Worm (Caenorhabditis elegans) whole organism, L4 larva: ENCODE data around the gene zig-12.

Experiments used
- D1046.2 ChIP-seq: fragments of 200-800 bp; sonication (Bioruptor generic); IDR thresholded peaks from 2 replicates; pipeline ENCODE4 v1.3.6; 2022; ENCODE audit warnings: missing genetic modification characterization, missing compliant biosample characterization
- F26F4.8 ChIP-seq: fragments of 200-800 bp; sonication (Bioruptor generic); conservative IDR thresholded peaks from 2 replicates; pipeline ENCODE4 v1.3.6; 2022; ENCODE audit warnings: missing genetic modification characterization, missing compliant biosample characterization
- F49E8.2 ChIP-seq: sonication (generic microtip); optimal IDR thresholded peaks from 2 replicates; lab custom pipeline; 2016; ENCODE audit warnings: missing compliant biosample characterization, mild to moderate bottlenecking, missing genetic modification characterization, borderline replicate concordance
- Y48G9A.11 ChIP-seq: fragments of 200-800 bp; sonication (Bioruptor generic); IDR thresholded peaks from 2 replicates; pipeline ENCODE4 v1.3.6; 2022; ENCODE audit warnings: missing genetic modification reagents, missing genetic modification characterization, missing compliant biosample characterization
- ZK337.2 ChIP-seq: fragments of 200-800 bp; sonication (Bioruptor generic); IDR thresholded peaks from 2 replicates; pipeline ENCODE4 v1.3.6; 2022; ENCODE audit warnings: missing genetic modification reagents, missing genetic modification characterization, missing compliant biosample characterization
- ZK546.5 ChIP-seq, 2 experiments: sonication (generic microtip); optimal IDR thresholded peaks; 2 replicates each; lab custom pipeline; 2017; ENCODE audit warnings: missing biosample characterization in 2 of 2, missing genetic modification characterization in 2 of 2
- aha-1 ChIP-seq: fragments of 150-350 bp; peaks from one replicate; lab custom pipeline; 2014; ENCODE audit warnings: missing biosample characterization, missing genetic modification characterization
- aly-2 ChIP-seq: sonication (generic microtip); optimal IDR thresholded peaks from 2 replicates; lab custom pipeline; 2018; ENCODE audit warnings: missing biosample characterization, missing genetic modification characterization
- ama-1 ChIP-seq: fragments of 150-350 bp; optimal IDR thresholded peaks from 2 replicates; lab custom pipeline; 2014; ENCODE audit warnings: inconsistent platforms, mixed read lengths
- ceh-28 ChIP-seq: fragments of 150-350 bp; optimal IDR thresholded peaks from 2 replicates; lab custom pipeline; 2014; ENCODE audit warnings: missing biosample characterization, missing genetic modification reagents, missing genetic modification characterization
- ceh-62 ChIP-seq: sonication (generic microtip); optimal IDR thresholded peaks from 2 replicates; lab custom pipeline; 2017; ENCODE audit warnings: missing biosample characterization, missing genetic modification characterization
- ces-1 ChIP-seq: fragments of 150-350 bp; sonication (generic microtip); optimal IDR thresholded peaks from 4 replicates; lab custom pipeline; 2014; ENCODE audit warnings: missing biosample characterization, missing genetic modification reagents, missing genetic modification characterization
- daf-12 ChIP-seq: fragments of 150-350 bp; optimal IDR thresholded peaks from 2 replicates; lab custom pipeline; 2014; ENCODE audit warnings: missing biosample characterization, missing genetic modification reagents, missing genetic modification characterization
- dmd-8 ChIP-seq: fragments of 200-800 bp; sonication (Bioruptor generic); IDR thresholded peaks from 2 replicates; pipeline ENCODE4 v1.3.6; 2022; ENCODE audit warnings: missing genetic modification characterization, missing compliant biosample characterization
- dpl-1 ChIP-seq: fragments of 150-350 bp; optimal IDR thresholded peaks from 2 replicates; lab custom pipeline; 2014; ENCODE audit warnings: missing biosample characterization, missing genetic modification reagents, missing genetic modification characterization
- hlh-11 ChIP-seq: fragments of 200-800 bp; sonication (Bioruptor generic); optimal IDR thresholded peaks from 2 replicates; lab custom pipeline; 2018; ENCODE audit warnings: mild to moderate bottlenecking, missing genetic modification characterization, missing compliant biosample characterization
- hmg-1.1 ChIP-seq: fragments of 200-800 bp; sonication (Bioruptor generic); IDR thresholded peaks from 2 replicates; pipeline ENCODE4 v1.3.6; 2022; ENCODE audit warnings: missing genetic modification reagents, missing genetic modification characterization, missing compliant biosample characterization
- jun-1 ChIP-seq: fragments of 150-350 bp; optimal IDR thresholded peaks from 2 replicates; lab custom pipeline; 2014; ENCODE audit warnings: missing biosample characterization, missing genetic modification reagents, missing genetic modification characterization
- lin-29 ChIP-seq: fragments of 200-800 bp; sonication (Bioruptor generic); IDR thresholded peaks from 2 replicates; pipeline ENCODE4 v1.3.6; 2022; ENCODE audit warnings: missing genetic modification reagents, missing genetic modification characterization, missing compliant biosample characterization
- lin-39 ChIP-seq: fragments of 150-350 bp; optimal IDR thresholded peaks from 2 replicates; lab custom pipeline; 2014; ENCODE audit warnings: missing biosample characterization, missing genetic modification reagents, missing genetic modification characterization
- lsy-2 ChIP-seq, 2 experiments: fragments of 150-350 bp in 1 of 2; sonication (generic microtip) in 1 of 2; optimal IDR thresholded peaks; 2 replicates each; lab custom pipeline; 2014 to 2017; ENCODE audit warnings: missing biosample characterization in 2 of 2, missing genetic modification characterization in 2 of 2
- madf-5 ChIP-seq, 2 experiments: fragments of 200-800 bp; sonication (Bioruptor generic); IDR thresholded peaks; 2 replicates each; pipeline ENCODE4 v1.3.6; 2022; ENCODE audit warnings: missing compliant biosample characterization in 2 of 2, missing genetic modification characterization in 2 of 2
- mdl-1 ChIP-seq, 2 experiments: fragments of 150-350 bp in 1 of 2; sonication (generic microtip) in 1 of 2; optimal IDR thresholded peaks; 2 replicates each; lab custom pipeline; 2014 to 2017; ENCODE audit warnings: missing biosample characterization in 2 of 2, missing genetic modification characterization in 2 of 2
- mdt-29 ChIP-seq: fragments of 200-800 bp; sonication (Bioruptor generic); IDR thresholded peaks from 2 replicates; pipeline ENCODE4 v1.3.6; 2022; ENCODE audit warnings: missing genetic modification reagents, missing genetic modification characterization, missing compliant biosample characterization
- mes-2 ChIP-seq: sonication (generic microtip); optimal IDR thresholded peaks from 2 replicates; lab custom pipeline; 2016; ENCODE audit warnings: missing genotype, mild to moderate bottlenecking, missing genetic modification characterization, missing compliant biosample characterization; ENCODE audit not compliant: poor library complexity, severe bottlenecking
- mxl-3 ChIP-seq: fragments of 200-800 bp; sonication (Bioruptor generic); optimal IDR thresholded peaks from 2 replicates; lab custom pipeline; 2018; ENCODE audit warnings: mild to moderate bottlenecking, missing genetic modification characterization, missing compliant biosample characterization
- nhr-10 ChIP-seq: fragments of 150-350 bp; optimal IDR thresholded peaks from 2 replicates; lab custom pipeline; 2014; ENCODE audit warnings: missing biosample characterization, missing genetic modification characterization
- nhr-237 ChIP-seq: sonication (generic microtip); optimal IDR thresholded peaks from 2 replicates; lab custom pipeline; 2017; ENCODE audit warnings: missing biosample characterization, missing genetic modification characterization
- nhr-28 ChIP-seq: fragments of 150-350 bp; optimal IDR thresholded peaks from 2 replicates; lab custom pipeline; 2014; ENCODE audit warnings: missing biosample characterization, missing genetic modification characterization
- nhr-41 ChIP-seq: fragments of 200-800 bp; sonication (Bioruptor generic); IDR thresholded peaks from 2 replicates; pipeline ENCODE4 v1.3.6; 2022; ENCODE audit warnings: missing genetic modification reagents, missing genetic modification characterization, missing compliant biosample characterization
- nhr-48 ChIP-seq: sonication (generic microtip); optimal IDR thresholded peaks from 2 replicates; lab custom pipeline; 2016; ENCODE audit warnings: mild to moderate bottlenecking, missing genetic modification characterization, missing compliant biosample characterization
- nhr-76 ChIP-seq: fragments of 150-350 bp; optimal IDR thresholded peaks from 2 replicates; lab custom pipeline; 2014; ENCODE audit warnings: missing biosample characterization, missing genetic modification characterization
- pqm-1 ChIP-seq: sonication (generic microtip); optimal IDR thresholded peaks from 2 replicates; lab custom pipeline; 2017; ENCODE audit warnings: missing biosample characterization, missing genetic modification characterization
- rbr-2 ChIP-seq: sonication (generic microtip); optimal IDR thresholded peaks from 2 replicates; lab custom pipeline; 2016; ENCODE audit warnings: missing genotype, missing genetic modification characterization, missing compliant biosample characterization
- set-16 ChIP-seq: fragments of 200-800 bp; sonication (Bioruptor generic); IDR thresholded peaks from 2 replicates; pipeline ENCODE4 v1.3.6; 2022; ENCODE audit warnings: missing genetic modification reagents, missing genetic modification characterization, missing compliant biosample characterization
- snpc-1.2 ChIP-seq: fragments of 200-800 bp; sonication (Bioruptor generic); IDR thresholded peaks from 2 replicates; pipeline ENCODE4 v1.3.6; 2022; ENCODE audit warnings: missing genetic modification reagents, missing genetic modification characterization, missing compliant biosample characterization
- tra-1 ChIP-seq: fragments of 200-800 bp; sonication (Bioruptor generic); IDR thresholded peaks from 2 replicates; pipeline ENCODE4 v1.3.6; 2022; ENCODE audit warnings: missing genetic modification reagents, missing genetic modification characterization, missing compliant biosample characterization
- unc-130 ChIP-seq: sonication (generic microtip); optimal IDR thresholded peaks from 2 replicates; lab custom pipeline; 2016; ENCODE audit warnings: missing genetic modification reagents, missing genetic modification characterization, missing compliant biosample characterization
- unc-62 ChIP-seq, 3 experiments: fragments of 150-350 bp in 1 of 3; sonication (generic microtip); optimal IDR thresholded peaks in 2 of 3; peaks in 1 of 3; 1 replicate in 1 of 3; 2 replicates in 2 of 3; lab custom pipeline; 2014 to 2017; ENCODE audit warnings: missing biosample characterization in 3 of 3, missing genetic modification characterization in 3 of 3, missing genetic modification reagents in 3 of 3, missing genotype in 1 of 3
- zag-1 ChIP-seq: fragments of 150-350 bp; optimal IDR thresholded peaks from 2 replicates; lab custom pipeline; 2014; ENCODE audit warnings: missing biosample characterization, missing genetic modification characterization
- ztf-11 ChIP-seq: fragments of 150-350 bp; optimal IDR thresholded peaks from 2 replicates; lab custom pipeline; 2014; ENCODE audit warnings: missing biosample characterization, missing genetic modification characterization

The zig-12 gene

DNA sequence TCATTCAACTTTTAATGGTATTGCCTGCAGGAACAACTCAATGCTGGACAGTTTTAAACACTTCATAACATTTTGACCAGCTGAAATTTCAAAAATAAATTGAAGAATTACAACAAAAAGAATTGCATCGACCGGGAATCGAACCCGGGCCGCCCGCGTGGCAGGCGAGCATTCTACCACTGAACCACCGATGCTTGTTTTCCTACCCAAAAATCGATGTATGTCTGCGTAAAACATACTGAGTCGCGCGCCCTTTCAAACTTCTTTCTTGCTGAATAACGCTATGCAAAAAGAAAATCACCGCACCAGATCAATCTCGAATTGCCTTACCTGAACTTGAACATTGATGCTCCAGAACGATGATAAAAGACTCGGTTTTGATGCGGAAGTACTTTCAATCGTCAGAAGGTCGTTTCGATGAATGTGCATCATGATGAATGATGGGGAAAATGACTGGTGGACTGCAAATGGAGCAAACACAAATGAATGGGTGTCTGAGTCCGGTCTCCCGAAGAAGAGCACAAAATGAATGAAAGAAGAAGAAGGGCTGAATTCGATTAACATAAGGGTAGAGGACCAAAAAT lies 33.1 kb downstream of the zig-12 start, which contains the start of gene R04E5.7 (continued):
- peak; percentile 58 for TF ChIP-seq mes-2 (tag; lab: Kevin White, UChicago)
- no peak for TF ChIP-seq nhr-10 (tag; lab: Kevin White, UChicago)
- TF ChIP-seq Y48G9A.11 (GFP tag; lab: Robert Waterston, UW), result peak; percentile 16; the same call in 1 of the 2 replicates
- peak; percentile 82 for TF ChIP-seq snpc-1.2
- peak in 1 of 2 experiments; percentile 42 for TF ChIP-seq lsy-2 (tag; optimal IDR thresholded peaks at IDR 0.05; lab: Kevin White, UChicago)
- TF ChIP-seq ZK337.2 (GFP tag; lab: Robert Waterston, UW), result no peak
- TF ChIP-seq ceh-28 (tag; lab: Kevin White, UChicago), result no peak
- TF ChIP-seq nhr-237 (tag; lab: Kevin White, UChicago), result no peak
- TF ChIP-seq nhr-28 (tag; lab: Kevin White, UChicago), result no peak
- peak; percentile 33; the same call in 1 of the 2 replicates for TF ChIP-seq tra-1 (GFP tag; lab: Robert Waterston, UW)
- TF ChIP-seq ZK546.5 (tag; optimal IDR thresholded peaks at IDR 0.05; lab: Kevin White, UChicago), result no peak

ce11 chrX:8797653-8798052 lies 33.9 kb downstream of the zig-12 start:
- TF ChIP-seq ZK546.5 (tag; optimal IDR thresholded peaks at IDR 0.05; lab: Kevin White, UChicago), result no peak
- no peak for TF ChIP-seq F26F4.8 (GFP tag; lab: Robert Waterston, UW)
- TF ChIP-seq mdl-1 (tag; optimal IDR thresholded peaks at IDR 0.05; lab: Kevin White, UChicago), result no peak
- TF ChIP-seq ama-1, result no peak
- TF ChIP-seq ceh-62 (tag; lab: Kevin White, UChicago), result no peak
- TF ChIP-seq unc-62 (GFP tag; optimal IDR thresholded peaks at IDR 0.05 in 1 of 2; lab: Kevin White, UChicago), result peak in 1 of 2 experiments; percentile 95
- no peak for TF ChIP-seq unc-62 (tag; optimal IDR thresholded peaks at IDR 0.05; lab: Kevin White, UChicago)
- TF ChIP-seq hlh-11 (tag; lab: Kevin White, UChicago), result no peak

ce11 chrX:8799925-8800324 lies 36.2 kb downstream of the zig-12 start:
- TF ChIP-seq unc-130 (GFP tag; lab: Kevin White, UChicago) (no peak), D1046.2 (GFP tag; lab: Robert Waterston, UW) (no peak), unc-62 (GFP tag; optimal IDR thresholded peaks at IDR 0.05 in 1 of 2; lab: Kevin White, UChicago) (peak in 1 of 2 experiments; percentile 50), unc-62 (tag; optimal IDR thresholded peaks at IDR 0.05; lab: Kevin White, UChicago) (no peak)

DNA sequence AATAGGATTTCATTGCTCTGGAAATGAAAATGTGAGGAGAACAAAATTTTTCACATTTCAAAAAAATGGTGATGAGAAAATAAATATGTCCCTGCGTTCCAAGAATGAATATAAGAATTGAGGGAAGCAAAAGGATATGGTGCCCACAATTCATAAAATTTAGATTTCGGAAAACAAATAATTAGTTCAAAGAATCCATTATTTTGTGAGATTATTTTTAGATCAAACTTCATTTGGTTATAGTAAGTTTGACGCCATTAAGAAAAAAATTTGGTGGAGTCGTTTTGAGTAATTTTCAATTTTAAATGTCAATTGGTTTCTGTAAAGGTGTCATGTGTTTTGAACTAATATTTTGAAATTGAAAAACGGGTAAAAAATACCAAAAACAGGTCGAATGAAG lies 36.6 kb downstream of the zig-12 start:
- TF ChIP-seq F49E8.2, result no peak
- TF ChIP-seq aha-1, result peak; percentile 91

DNA sequence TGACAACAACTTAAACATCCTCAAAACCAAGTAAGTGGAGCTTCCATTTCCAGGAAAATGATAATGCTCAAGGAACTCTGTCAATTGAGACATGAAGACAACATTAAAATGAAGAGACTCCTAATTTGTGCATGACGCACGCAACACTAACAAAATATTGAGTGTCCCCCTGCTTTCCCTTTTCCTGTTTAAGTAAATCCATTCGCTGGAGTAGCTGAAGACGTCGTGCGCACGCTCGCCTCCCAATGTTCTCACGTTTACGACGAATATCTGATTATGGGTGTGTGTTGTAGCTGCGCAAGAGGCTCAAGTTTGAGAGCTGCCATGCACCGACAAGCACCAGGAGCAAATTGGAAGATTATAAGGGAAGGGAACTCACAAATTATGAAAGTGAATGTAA lies 37.3 kb downstream of the zig-12 start:
- TF ChIP-seq hlh-11 (tag; lab: Kevin White, UChicago) (peak; percentile 17), madf-5 (GFP tag; IDR thresholded peaks at IDR 0.05; lab: Robert Waterston, UW) (no peak), daf-12 (tag; lab: Kevin White, UChicago) (no peak), nhr-41 (GFP tag; lab: Robert Waterston, UW) (no peak), rbr-2 (tag; lab: Kevin White, UChicago) (no peak), nhr-48 (tag; lab: Kevin White, UChicago) (no peak), nhr-76 (tag; lab: Kevin White, UChicago) (no peak), mes-2 (tag; lab: Kevin White, UChicago) (no peak), snpc-1.2 (no peak), lsy-2 (tag; optimal IDR thresholded peaks at IDR 0.05; lab: Kevin White, UChicago) (peak in 1 of 2 experiments; percentile 39), Y48G9A.11 (GFP tag; lab: Robert Waterston, UW) (no peak), nhr-10 (tag; lab: Kevin White, UChicago) (no peak), D1046.2 (GFP tag; lab: Robert Waterston, UW) (no peak), dmd-8 (GFP tag; lab: Robert Waterston, UW) (no peak), ces-1 (peak; percentile 70), dpl-1 (GFP tag; lab: Kevin White, UChicago) (no peak), pqm-1 (tag; lab: Kevin White, UChicago) (no peak), lin-39 (tag; lab: Kevin White, UChicago) (no peak), aly-2 (no peak), zag-1 (tag; lab: Kevin White, UChicago) (no peak), aha-1 (peak; percentile 80), set-16 (GFP tag; lab: Robert Waterston, UW) (0 out of 2 replicates have a peak, but pooled peaks have one; percentile 10), mdt-29 (GFP tag; lab: Robert Waterston, UW) (no peak), unc-62 (GFP tag; optimal IDR thresholded peaks at IDR 0.05 in 1 of 2; lab: Kevin White, UChicago) (peak in 1 of 2 experiments; percentile 78), unc-62 (tag; optimal IDR thresholded peaks at IDR 0.05; lab: Kevin White, UChicago) (no peak), lin-29 (no peak), tra-1 (GFP tag; lab: Robert Waterston, UW) (no peak), ceh-62 (tag; lab: Kevin White, UChicago) (no peak), ztf-11 (no peak), mxl-3 (GFP tag; lab: Kevin White, UChicago) (no peak), jun-1 (no peak), hmg-1.1 (GFP tag; lab: Robert Waterston, UW) (0 out of 2 replicates have a peak, but pooled peaks have one; percentile 23)
